Worm (Caenorhabditis elegans) whole organism, mixed stage, embryonic: ENCODE measurements around the gene ZK1290.1.

Source experiments
- elt-3 ChIP-seq: fragments of 150-350 bp; optimal IDR thresholded peaks from 2 replicates; lab custom pipeline; 2014; ENCODE audit warnings: missing biosample characterization, missing genetic modification characterization
- snpc-4 ChIP-seq: fragments of 150-350 bp; optimal IDR thresholded peaks from 2 replicates; lab custom pipeline; 2014; ENCODE audit warnings: missing biosample characterization, missing genetic modification characterization

ce11 chrII:7519221-7519620 lies 42.3 kb upstream of the ZK1290.1 start, which contains the start of gene glb-9:
- TF ChIP-seq elt-3 (tag; lab: Kevin White, UChicago) (no peak), snpc-4 (tag; lab: Kevin White, UChicago) (no peak)
